Worm (Caenorhabditis elegans): Measurements from ENCODE around the gene tap-1.

The tap-1 gene

ce11 chrX:14560297-14560680 lies 29.1 kb upstream of the tap-1 start (continued):
- peak; percentile 83 for TF ChIP-seq nhr-11 (tag; optimal IDR thresholded peaks at IDR 0.05)
- peak; percentile 89 for TF ChIP-seq gei-8 (GFP tag; optimal IDR thresholded peaks at IDR 0.05)
- no peak for TF ChIP-seq daf-12 (tag; optimal IDR thresholded peaks at IDR 0.05)
- TF ChIP-seq nhr-237 (tag; optimal IDR thresholded peaks at IDR 0.05), result peak; percentile 72
- TF ChIP-seq pqm-1 (tag; optimal IDR thresholded peaks at IDR 0.05), result peak; percentile 71
- TF ChIP-seq nhr-10 (tag; optimal IDR thresholded peaks at IDR 0.05), result peak; percentile 93
- TF ChIP-seq saeg-2 (GFP tag; IDR thresholded peaks at IDR 0.05), result peak; percentile 78; the same call in 1 of the 2 replicates
- peak; percentile 80 for TF ChIP-seq nhr-25 (tag; optimal IDR thresholded peaks at IDR 0.05; ENCODE audit: borderline replicate concordance, insufficient read depth)
- TF ChIP-seq mdl-1 (tag; optimal IDR thresholded peaks at IDR 0.05), result peak; percentile 92 to 97
- peak; percentile 82 for TF ChIP-seq rbr-2 (tag; optimal IDR thresholded peaks at IDR 0.05)
- TF ChIP-seq mxl-3 (GFP tag; optimal IDR thresholded peaks at IDR 0.05), result peak; percentile 69
- TF ChIP-seq F44E2.7 (GFP tag; IDR thresholded peaks at IDR 0.05), result no peak
- TF ChIP-seq nhr-42 (GFP tag; IDR thresholded peaks at IDR 0.05), result peak; percentile 20; the same call in 1 of the 2 replicates
- peak; percentile 90 for TF ChIP-seq nhr-77 (tag; optimal IDR thresholded peaks at IDR 0.05)
- no peak for TF ChIP-seq ces-1 (GFP tag; optimal IDR thresholded peaks at IDR 0.05)
- peak; percentile 65 for TF ChIP-seq ztf-7 (tag; optimal IDR thresholded peaks at IDR 0.05)
- TF ChIP-seq ctbp-1 (GFP tag; IDR thresholded peaks at IDR 0.05), result peak; percentile 90
- TF ChIP-seq aha-1 (tag), result peak; percentile 99
- no peak for TF ChIP-seq attf-4 (tag; optimal IDR thresholded peaks at IDR 0.05)
- no peak for TF ChIP-seq ceh-28 (tag; optimal IDR thresholded peaks at IDR 0.05)
- TF ChIP-seq mdt-29 (GFP tag; IDR thresholded peaks at IDR 0.05), result no peak
- TF ChIP-seq dpl-1 (GFP tag; optimal IDR thresholded peaks at IDR 0.05), result peak; percentile 61
- no peak for TF ChIP-seq sdz-12 (GFP tag; optimal IDR thresholded peaks at IDR 0.05)
- peak; percentile 75 to 79 for TF ChIP-seq lsy-2 (tag; optimal IDR thresholded peaks at IDR 0.05)
- peak; percentile 99 for TF ChIP-seq dmd-6 (GFP tag; IDR thresholded peaks at IDR 0.05)
- 0 out of 2 replicates have a peak, but pooled peaks have one; percentile 39 for TF ChIP-seq zfp-3 (GFP tag; conservative IDR thresholded peaks at IDR 0.05)
- TF ChIP-seq vab-7 (GFP tag; IDR thresholded peaks at IDR 0.05), result peak; percentile 53; the same call in 1 of the 2 replicates
- TF ChIP-seq nhr-48 (tag; optimal IDR thresholded peaks at IDR 0.05), result peak; percentile 95
- no peak for TF ChIP-seq lin-39 (tag; optimal IDR thresholded peaks at IDR 0.05)
- TF ChIP-seq mxl-2 (GFP tag; conservative IDR thresholded peaks at IDR 0.05), result no peak
- TF ChIP-seq tag-97 (GFP tag; IDR thresholded peaks at IDR 0.05), result no peak
- peak; percentile 82 for TF ChIP-seq nhr-6 (tag; optimal IDR thresholded peaks at IDR 0.05)
- no peak for TF ChIP-seq ZK337.2 (GFP tag; IDR thresholded peaks at IDR 0.05)
- TF ChIP-seq lin-1 (GFP tag; IDR thresholded peaks at IDR 0.05), result peak; percentile 92
- no peak for TF ChIP-seq ceh-62 (tag; optimal IDR thresholded peaks at IDR 0.05)
- peak; percentile 14 for TF ChIP-seq fkh-10 (GFP tag; optimal IDR thresholded peaks at IDR 0.05)
- peak; percentile 96 for TF ChIP-seq hlh-30 (tag; optimal IDR thresholded peaks at IDR 0.05; ENCODE audit: insufficient read depth)
- peak; percentile 98 for TF ChIP-seq hlh-11 (tag; optimal IDR thresholded peaks at IDR 0.05)
- peak; percentile 54 for TF ChIP-seq cey-2 (tag; optimal IDR thresholded peaks at IDR 0.05; ENCODE audit: borderline replicate concordance, insufficient read depth)
- peak; percentile 19 to 77 for TF ChIP-seq daf-16 (GFP tag; optimal IDR thresholded peaks at IDR 0.05)
- peak; percentile 97 for TF ChIP-seq daf-16 (tag; optimal IDR thresholded peaks at IDR 0.05)
- TF ChIP-seq Y5F2A.4 (GFP tag; optimal IDR thresholded peaks at IDR 0.05), result no peak
- peak; percentile 65 for TF ChIP-seq mes-2 (tag; optimal IDR thresholded peaks at IDR 0.05; ENCODE audit: poor library complexity, severe bottlenecking)
- peak; percentile 37 for TF ChIP-seq duxl-1 (tag; optimal IDR thresholded peaks at IDR 0.05; ENCODE audit: poor library complexity)
- TF ChIP-seq set-16 (GFP tag; IDR thresholded peaks at IDR 0.05), result peak; percentile 49; the same call in 1 of the 2 replicates
- peak; percentile 58; the same call in 1 of the 2 replicates for TF ChIP-seq arid-1 (GFP tag; conservative IDR thresholded peaks at IDR 0.05)
- no peak for TF ChIP-seq unc-39 (tag; optimal IDR thresholded peaks at IDR 0.05)
- peak; percentile 36 for TF ChIP-seq zfp-2 (tag; optimal IDR thresholded peaks at IDR 0.05)
- TF ChIP-seq F49E8.2 (tag; optimal IDR thresholded peaks at IDR 0.05; ENCODE audit: borderline replicate concordance), result no peak
- peak; percentile 44; the same call in 1 of the 2 replicates for TF ChIP-seq nhr-41 (GFP tag; IDR thresholded peaks at IDR 0.05)
- no peak for TF ChIP-seq zag-1 (tag; optimal IDR thresholded peaks at IDR 0.05)

Data from whole organism, L4 larva.